Worm (Caenorhabditis elegans) whole organism, mixed stage, embryonic: ENCODE data around the gene K11D12.13.

ENCODE experiments used
- blmp-1 ChIP-seq: fragments of 150-350 bp; optimal IDR thresholded peaks from 2 replicates; lab custom pipeline; 2014; ENCODE audit warnings: missing biosample characterization, missing genetic modification characterization
- lin-13 ChIP-seq: fragments of 150-350 bp; optimal IDR thresholded peaks from 2 replicates; lab custom pipeline; 2014; ENCODE audit warnings: missing biosample characterization, missing genetic modification characterization
- lin-32 ChIP-seq: fragments of 200-800 bp; sonication (Bioruptor generic); optimal IDR thresholded peaks from 2 replicates; lab custom pipeline; 2018; ENCODE audit warnings: mild to moderate bottlenecking, missing genetic modification characterization, missing compliant biosample characterization
- lsy-2 ChIP-seq: fragments of 150-350 bp; optimal IDR thresholded peaks from 2 replicates; lab custom pipeline; 2014; ENCODE audit warnings: missing biosample characterization, missing genetic modification characterization
- nhr-12 ChIP-seq: fragments of 150-350 bp; optimal IDR thresholded peaks from 2 replicates; lab custom pipeline; 2014; ENCODE audit warnings: missing biosample characterization, missing genetic modification characterization
- nhr-237 ChIP-seq: fragments of 150-350 bp; optimal IDR thresholded peaks from 2 replicates; lab custom pipeline; 2014; ENCODE audit warnings: missing biosample characterization, missing genetic modification characterization
- nhr-28 ChIP-seq: fragments of 150-350 bp; optimal IDR thresholded peaks from 2 replicates; lab custom pipeline; 2014; ENCODE audit warnings: missing biosample characterization, missing genetic modification characterization
- pha-4 ChIP-seq: fragments of 150-350 bp; optimal IDR thresholded peaks from 2 replicates; lab custom pipeline; 2018; ENCODE audit warnings: missing biosample characterization, missing genetic modification reagents, missing genetic modification characterization
- sem-2 ChIP-seq: fragments of 200-800 bp; sonication (Bioruptor generic); optimal IDR thresholded peaks from 2 replicates; lab custom pipeline; 2018; ENCODE audit warnings: mild to moderate bottlenecking, missing genetic modification characterization, missing compliant biosample characterization
- snpc-4 ChIP-seq: fragments of 150-350 bp; optimal IDR thresholded peaks from 2 replicates; lab custom pipeline; 2014; ENCODE audit warnings: missing biosample characterization, missing genetic modification characterization
- unc-39 ChIP-seq: fragments of 150-350 bp; optimal IDR thresholded peaks from 2 replicates; lab custom pipeline; 2014; ENCODE audit warnings: missing biosample characterization, missing genetic modification characterization
- unc-62 ChIP-seq: fragments of 150-350 bp; optimal IDR thresholded peaks from 2 replicates; lab custom pipeline; 2014; ENCODE audit warnings: missing biosample characterization, missing genetic modification reagents, missing genetic modification characterization
- zip-8 ChIP-seq: fragments of 150-350 bp; optimal IDR thresholded peaks from 2 replicates; lab custom pipeline; 2014; ENCODE audit warnings: missing biosample characterization, missing genetic modification characterization

ce11 chrV:5032176-5032575 is 1.0 kb upstream of the K11D12.13 start:
- TF ChIP-seq lin-32 (no peak), lsy-2 (tag; lab: Kevin White, UChicago) (no peak), lin-13 (no peak), snpc-4 (tag; lab: Kevin White, UChicago) (no peak), sem-2 (GFP tag; lab: Kevin White, UChicago) (no peak), unc-62 (GFP tag; lab: Kevin White, UChicago) (no peak), nhr-28 (no peak), pha-4 (no peak), nhr-237 (tag; lab: Kevin White, UChicago) (no peak), nhr-12 (tag; lab: Kevin White, UChicago) (no peak), zip-8 (tag; lab: Kevin White, UChicago) (no peak), blmp-1 (tag; lab: Kevin White, UChicago) (no peak), unc-39 (tag; lab: Kevin White, UChicago) (no peak)
